Worm (Caenorhabditis elegans): Measurements from ENCODE around the gene spp-11.

DNA sequence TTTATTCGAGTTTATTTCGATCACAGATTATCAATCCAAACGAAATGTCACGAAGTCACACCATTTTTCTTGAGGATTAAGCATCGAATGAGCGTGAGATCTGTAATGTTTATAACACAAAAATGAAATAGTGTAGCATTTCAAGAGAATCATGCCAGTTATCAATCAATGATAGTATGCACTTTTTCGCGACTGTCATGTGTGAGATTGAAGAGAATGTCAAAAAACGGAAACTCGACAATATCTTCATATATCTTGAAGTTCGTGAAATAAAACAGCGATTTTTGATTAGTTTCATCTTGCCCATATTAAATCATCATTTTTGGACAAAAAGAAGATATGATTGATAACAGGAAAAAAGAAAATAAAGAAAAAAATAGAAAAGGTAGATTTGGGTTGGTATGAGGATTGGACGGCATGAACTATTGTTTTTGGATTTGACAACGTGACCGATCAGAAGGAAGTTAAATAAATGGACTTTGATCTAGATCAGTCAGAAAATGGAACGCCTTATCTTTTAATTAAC is 28.1 kb downstream of the spp-11 start:
- TF ChIP-seq pha-4 (tag; optimal IDR thresholded peaks at IDR 0.05) (no peak), mls-2 (tag; optimal IDR thresholded peaks at IDR 0.05) (no peak), nhr-237 (tag; optimal IDR thresholded peaks at IDR 0.05) (no peak)
